Fruit fly (Drosophila melanogaster) whole organism, embryonic: ENCODE measurements around the gene Roc1b.

ENCODE experiments used
- CG10147 ChIP-seq: fragments of 200-800 bp; sonication (Bioruptor generic); optimal IDR thresholded peaks from 2 replicates; lab custom pipeline; 2019; ENCODE audit warnings: missing biosample characterization, mild to moderate bottlenecking, missing genetic modification characterization, moderate library complexity
- CG10366 ChIP-seq: fragments of 200-800 bp; sonication (Bioruptor generic); IDR thresholded peaks from 2 replicates; pipeline ENCODE4 v1.3.6; 2022; ENCODE audit warnings: missing biosample characterization, missing genetic modification characterization
- CG10543 ChIP-seq: fragments of 200-800 bp; sonication (Bioruptor generic); optimal IDR thresholded peaks from 3 replicates; lab custom pipeline; 2017; ENCODE audit warnings: missing biosample characterization, mild to moderate bottlenecking, missing genetic modification characterization, moderate library complexity
- CG12071 ChIP-seq: fragments of 200-800 bp; sonication (Bioruptor generic); optimal IDR thresholded peaks from 3 replicates; lab custom pipeline; 2018; ENCODE audit warnings: missing biosample characterization, mild to moderate bottlenecking, missing genetic modification characterization
- CG13296 ChIP-seq: fragments of 200-800 bp; sonication (Bioruptor generic); optimal IDR thresholded peaks from 3 replicates; lab custom pipeline; 2018; ENCODE audit warnings: missing biosample characterization, mild to moderate bottlenecking, missing genetic modification characterization
- CG13775 ChIP-seq: fragments of 200-800 bp; sonication (Bioruptor generic); optimal IDR thresholded peaks from 3 replicates; lab custom pipeline; 2017; ENCODE audit warnings: missing biosample characterization, mild to moderate bottlenecking, missing genetic modification characterization
- CG14441 ChIP-seq: fragments of 200-800 bp; sonication (Bioruptor generic); IDR thresholded peaks from 2 replicates; pipeline ENCODE4 v1.3.6; 2022; ENCODE audit warnings: missing biosample characterization, missing genetic modification characterization
- CG17385 ChIP-seq: fragments of 200-800 bp; sonication (Bioruptor generic); optimal IDR thresholded peaks from 3 replicates; lab custom pipeline; 2018; ENCODE audit warnings: missing biosample characterization, mild to moderate bottlenecking, missing genetic modification characterization
- CG17568 ChIP-seq: fragments of 200-800 bp; sonication (Bioruptor generic); optimal IDR thresholded peaks from 2 replicates; lab custom pipeline; 2018; ENCODE audit warnings: missing biosample characterization, mild to moderate bottlenecking, missing genetic modification characterization, moderate library complexity
- CG18011 ChIP-seq: fragments of 200-800 bp; sonication (Bioruptor generic); optimal IDR thresholded peaks from 2 replicates; lab custom pipeline; 2017; ENCODE audit warnings: missing biosample characterization, missing genetic modification characterization, mild to moderate bottlenecking, moderate library complexity, missing genotype
- CG2116 ChIP-seq: fragments of 200-800 bp; sonication (Bioruptor generic); optimal IDR thresholded peaks from 3 replicates; lab custom pipeline; 2018; ENCODE audit warnings: missing biosample characterization, mild to moderate bottlenecking, missing genetic modification characterization
- CG2678 ChIP-seq: fragments of 200-800 bp; sonication (Bioruptor generic); optimal IDR thresholded peaks from 3 replicates; lab custom pipeline; 2019; ENCODE audit warnings: missing biosample characterization, mild to moderate bottlenecking, missing genetic modification characterization, moderate library complexity
- CG34376 ChIP-seq: fragments of 200-800 bp; sonication (Bioruptor generic); optimal IDR thresholded peaks from 2 replicates; lab custom pipeline; 2018; ENCODE audit warnings: missing biosample characterization, mild to moderate bottlenecking, missing genetic modification characterization
- CG34422 ChIP-seq: fragments of 200-800 bp; sonication (Bioruptor generic); IDR thresholded peaks from 3 replicates; pipeline ENCODE4 v1.3.6; 2022; ENCODE audit warnings: missing biosample characterization, missing genetic modification characterization
- CG4820 ChIP-seq: fragments of 200-800 bp; sonication (Bioruptor generic); optimal IDR thresholded peaks from 3 replicates; lab custom pipeline; 2016; ENCODE audit warnings: missing biosample characterization, missing genetic modification characterization
- CG6175 ChIP-seq: fragments of 200-800 bp; sonication (Bioruptor generic); IDR thresholded peaks from 3 replicates; pipeline ENCODE4 v1.3.6; 2022; ENCODE audit warnings: missing biosample characterization, missing genetic modification characterization
- CG6689 ChIP-seq: fragments of 200-800 bp; sonication (Bioruptor generic); IDR thresholded peaks from 2 replicates; pipeline ENCODE4 v1.3.6; 2022; ENCODE audit warnings: missing biosample characterization, missing genetic modification characterization
- CG7963 ChIP-seq: fragments of 200-800 bp; sonication (Bioruptor generic); IDR thresholded peaks from 3 replicates; pipeline ENCODE4 v1.3.6; 2022; ENCODE audit warnings: missing biosample characterization, missing genetic modification characterization; ENCODE audit not compliant: partially characterized antibody
- CG9932 ChIP-seq: fragments of 200-800 bp; sonication (Bioruptor generic); IDR thresholded peaks from 2 replicates; pipeline ENCODE4 v1.3.6; 2022; ENCODE audit warnings: missing biosample characterization, missing genetic modification characterization
- Dbx ChIP-seq: fragments of 200-800 bp; sonication (Bioruptor generic); IDR thresholded peaks from 3 replicates; pipeline ENCODE4 v1.3.6; 2022; ENCODE audit warnings: missing biosample characterization, missing genetic modification characterization
- Deaf1 ChIP-seq: fragments of 200-800 bp; optimal IDR thresholded peaks from 3 replicates; lab custom pipeline; 2019; ENCODE audit warnings: missing biosample characterization, mild to moderate bottlenecking, missing genetic modification characterization, moderate library complexity
- Fer3 ChIP-seq: fragments of 200-800 bp; sonication (Bioruptor generic); optimal IDR thresholded peaks from 2 replicates; lab custom pipeline; 2018; ENCODE audit warnings: missing biosample characterization, mild to moderate bottlenecking, missing genetic modification characterization, moderate library complexity
- Jarid2 ChIP-seq: fragments of 200-800 bp; sonication (Bioruptor generic); optimal IDR thresholded peaks from 3 replicates; lab custom pipeline; 2017; ENCODE audit warnings: mild to moderate bottlenecking, missing biosample characterization, missing genetic modification reagents, missing genetic modification characterization
- MESR4 ChIP-seq: fragments of 200-800 bp; sonication (Bioruptor generic); optimal IDR thresholded peaks from 2 replicates; lab custom pipeline; 2018; ENCODE audit warnings: missing biosample characterization, mild to moderate bottlenecking, missing genetic modification characterization, moderate library complexity
- NFAT ChIP-seq: fragments of 200-800 bp; sonication (Bioruptor generic); IDR thresholded peaks from 2 replicates; pipeline ENCODE4 v1.3.6; 2022; ENCODE audit warnings: missing biosample characterization, missing genetic modification characterization
- Oli ChIP-seq: fragments of 200-800 bp; sonication (Bioruptor generic); optimal IDR thresholded peaks from 2 replicates; lab custom pipeline; 2018; ENCODE audit warnings: missing biosample characterization, mild to moderate bottlenecking, missing genetic modification characterization, moderate library complexity
- Pdp1 ChIP-seq, 2 experiments: fragments of 200-800 bp; sonication (Bioruptor generic); optimal IDR thresholded peaks; 3 replicates each; lab custom pipeline; 2016; ENCODE audit warnings: missing biosample characterization in 2 of 2, missing genetic modification characterization in 2 of 2, mild to moderate bottlenecking in 1 of 2, moderate library complexity in 1 of 2
- YL-1 ChIP-seq: fragments of 200-800 bp; sonication (Bioruptor generic); optimal IDR thresholded peaks from 3 replicates; lab custom pipeline; 2017; ENCODE audit warnings: missing biosample characterization, mild to moderate bottlenecking, missing genetic modification characterization
- amos ChIP-seq: fragments of 200-800 bp; sonication (Bioruptor generic); IDR thresholded peaks from 2 replicates; pipeline ENCODE4 v1.3.6; 2022; ENCODE audit warnings: missing biosample characterization, missing genetic modification characterization; ENCODE audit not compliant: partially characterized antibody
- corto ChIP-seq: fragments of 200-800 bp; sonication (Bioruptor generic); optimal IDR thresholded peaks from 2 replicates; lab custom pipeline; 2016; ENCODE audit warnings: missing biosample characterization, mild to moderate bottlenecking, missing genetic modification characterization, moderate library complexity
- en ChIP-seq: fragments of 200-800 bp; sonication (Bioruptor generic); optimal IDR thresholded peaks from 2 replicates; lab custom pipeline; 2016; ENCODE audit warnings: missing biosample characterization, missing genetic modification characterization
- exex ChIP-seq: fragments of 200-800 bp; sonication (Bioruptor generic); optimal IDR thresholded peaks from 4 replicates; lab custom pipeline; 2018; ENCODE audit warnings: missing biosample characterization, mild to moderate bottlenecking, missing genetic modification characterization, moderate library complexity
- grn ChIP-seq: fragments of 200-800 bp; sonication (Bioruptor generic); optimal IDR thresholded peaks from 3 replicates; lab custom pipeline; 2017; ENCODE audit warnings: missing biosample characterization, missing genetic modification characterization
- gsb ChIP-seq: fragments of 200-800 bp; sonication (Bioruptor generic); IDR thresholded peaks from 2 replicates; pipeline ENCODE4 v1.3.6; 2022; ENCODE audit warnings: missing biosample characterization, missing genetic modification characterization
- lab ChIP-seq: fragments of 200-800 bp; sonication (Bioruptor generic); optimal IDR thresholded peaks from 3 replicates; lab custom pipeline; 2017; ENCODE audit warnings: missing biosample characterization, missing genetic modification characterization, mild to moderate bottlenecking, moderate library complexity, missing genetic modification reagents
- mirr ChIP-seq: fragments of 200-800 bp; sonication (Bioruptor generic); optimal IDR thresholded peaks from 3 replicates; lab custom pipeline; 2018; ENCODE audit warnings: missing biosample characterization, mild to moderate bottlenecking, missing genetic modification characterization
- pan ChIP-seq, 4 experiments: fragments of >200 bp in 3 of 4; fragments of 200-800 bp in 1 of 4; sonication (Bioruptor generic) in 1 of 4; optimal IDR thresholded peaks in 3 of 4; IDR thresholded peaks in 1 of 4; 2 replicates each; pipeline versions ENCODE4 v1.3.6 to Lab custom; 2017 to 2022; ENCODE audit warnings: missing biosample characterization in 2 of 4, missing genetic modification characterization in 2 of 4, mixed read lengths in 1 of 4
- ranshi ChIP-seq: fragments of 200-800 bp; sonication (Bioruptor generic); IDR thresholded peaks from 2 replicates; pipeline ENCODE4 v1.3.6; 2022; ENCODE audit warnings: missing biosample characterization, missing genetic modification characterization
- sd ChIP-seq: fragments of 200-800 bp; sonication (Bioruptor generic); optimal IDR thresholded peaks from 3 replicates; lab custom pipeline; 2018; ENCODE audit warnings: missing biosample characterization, mild to moderate bottlenecking, missing genetic modification characterization, moderate library complexity
- sens ChIP-seq: fragments of 200-800 bp; sonication (Bioruptor generic); peaks from one replicate; lab custom pipeline; 2016; ENCODE audit warnings: missing biosample characterization, missing genetic modification characterization
- sob ChIP-seq: fragments of 200-800 bp; sonication (Bioruptor generic); IDR thresholded peaks from 2 replicates; pipeline ENCODE4 v1.3.6; 2022; ENCODE audit warnings: missing biosample characterization, missing genetic modification characterization
- sug ChIP-seq: fragments of 200-800 bp; optimal IDR thresholded peaks from 2 replicates; lab custom pipeline; 2019; ENCODE audit warnings: missing biosample characterization, mild to moderate bottlenecking, missing genetic modification characterization, moderate library complexity

Gene Roc1b

DNA sequence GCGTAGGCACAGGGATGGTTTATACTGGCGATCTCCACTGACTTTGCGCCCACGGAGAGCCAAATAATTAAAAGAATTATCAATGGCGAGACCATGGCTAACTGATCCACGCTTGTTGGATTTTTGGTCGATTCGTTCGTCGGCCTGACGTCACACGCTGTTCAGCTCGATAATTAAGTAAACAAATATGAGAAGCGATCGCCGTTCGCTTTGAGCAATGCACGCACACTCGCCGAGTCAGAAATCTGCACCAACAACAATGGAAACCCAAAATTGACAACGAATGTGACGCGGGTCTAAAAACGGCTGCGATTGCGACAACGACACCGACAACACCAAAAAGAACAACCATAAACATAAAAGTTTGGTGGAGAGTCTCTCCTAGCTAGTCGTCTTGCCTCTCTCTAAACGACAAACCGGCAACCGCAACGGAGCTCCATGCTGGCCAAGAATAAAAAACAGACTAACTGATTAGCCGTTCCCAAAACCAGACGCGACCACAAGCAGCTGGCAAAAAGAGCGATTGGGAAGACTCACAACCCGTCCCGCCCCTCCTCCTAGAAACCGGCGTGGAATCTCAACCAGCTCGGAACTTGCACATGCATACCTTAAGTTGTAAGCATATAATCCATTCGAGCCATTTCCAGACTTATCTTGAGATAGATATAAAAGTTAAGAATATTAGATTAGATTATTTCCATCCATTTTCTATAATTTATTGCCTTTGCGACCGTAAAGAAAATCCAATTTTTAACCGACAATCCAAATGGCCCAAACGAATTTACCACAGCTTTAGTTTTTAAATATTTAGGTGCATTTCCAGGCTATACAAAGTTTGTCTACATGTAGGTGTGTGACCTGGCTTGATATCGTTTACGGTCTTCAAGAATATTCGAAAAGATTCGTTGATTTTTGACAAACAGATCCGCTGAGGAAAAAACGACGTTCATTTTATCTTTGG, 25.7 kb upstream of the Roc1b start, which contains the start of gene mthl9 (continued):
- peak; percentile 60 for TF ChIP-seq Jarid2 (GFP tag; lab: Kevin White, UChicago)
- TF ChIP-seq Dbx, result 0 out of 3 replicates have a peak, but pooled peaks have one; percentile 19
- peak; percentile 10; the same call in 1 of the 2 replicates for TF ChIP-seq amos (GFP tag; lab: Robert Waterston, UW)
- TF ChIP-seq CG6689 (GFP tag; lab: Robert Waterston, UW), result no peak
- peak; percentile 94 for TF ChIP-seq CG10543 (GFP tag; lab: Kevin White, UChicago)
- no peak; the same call in 1 of the 2 replicates for TF ChIP-seq ranshi (GFP tag; lab: Robert Waterston, UW)
- peak; percentile 10 for TF ChIP-seq corto
- peak; percentile 90 for TF ChIP-seq sug (tag; lab: Kevin White, UChicago)
- no peak for TF ChIP-seq sens (GFP tag; lab: Kevin White, UChicago)
- TF ChIP-seq NFAT (GFP tag; lab: Robert Waterston, UW), result peak; percentile 30; the same call in 1 of the 2 replicates
- TF ChIP-seq CG7963 (GFP tag; lab: Robert Waterston, UW), result no peak

DNA sequence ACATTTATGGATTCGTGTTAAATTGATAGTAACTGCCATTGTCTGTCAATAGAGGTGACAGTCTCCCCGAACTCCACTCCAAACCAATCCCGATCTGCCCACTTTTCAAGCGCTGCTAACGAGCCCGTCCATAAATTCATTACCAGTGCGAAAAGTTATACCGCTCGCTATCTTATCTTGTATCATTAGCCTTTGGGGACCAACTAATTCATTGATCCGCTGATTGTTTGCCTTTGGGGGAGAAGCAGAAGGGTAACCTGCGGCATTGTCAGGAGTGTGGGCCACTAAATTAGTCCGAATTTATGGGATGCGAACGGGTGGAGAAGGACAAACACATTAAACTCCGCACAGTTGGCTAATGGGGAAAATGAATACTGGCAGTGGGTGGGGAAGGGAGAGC, 20.6 kb upstream of the Roc1b start:
- TF ChIP-seq CG13775 (GFP tag; lab: Kevin White, UChicago) (no peak), sug (tag; lab: Kevin White, UChicago) (peak; percentile 50), CG18011 (GFP tag; lab: Kevin White, UChicago) (no peak), CG17568 (GFP tag; lab: Kevin White, UChicago) (no peak), CG17385 (GFP tag; lab: Kevin White, UChicago) (no peak), exex (peak; percentile 72), Oli (no peak), grn (GFP tag; lab: Kevin White, UChicago) (peak; percentile 17), Fer3 (tag; lab: Kevin White, UChicago) (no peak), CG10147 (GFP tag; lab: Kevin White, UChicago) (no peak), lab (GFP tag; lab: Kevin White, UChicago) (peak; percentile 48)
- TF ChIP-seq, all 482 proteins: peak for 4

DNA sequence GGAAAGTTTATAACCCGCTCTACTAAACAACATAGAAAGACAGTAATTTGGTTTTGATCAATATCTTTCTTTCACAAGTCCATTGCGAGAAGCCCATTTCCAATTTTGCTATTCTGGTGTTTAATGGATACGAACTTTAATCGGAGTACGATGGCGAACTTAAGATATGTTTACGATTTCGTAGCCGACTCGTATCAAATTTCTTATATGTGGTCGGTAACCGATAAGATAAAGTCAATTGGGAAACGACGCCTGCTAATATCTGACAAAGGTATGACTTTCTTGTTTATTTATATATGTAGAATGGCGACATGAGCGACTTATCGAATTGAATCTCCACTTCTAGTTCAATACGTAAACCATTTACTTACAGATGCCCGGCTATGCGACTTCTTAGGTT, 19.7 kb upstream of the Roc1b start:
- TF ChIP-seq CG34376 (GFP tag; lab: Kevin White, UChicago) (peak; percentile 17), mirr (GFP tag; lab: Kevin White, UChicago) (peak; percentile 68), MESR4 (GFP tag; lab: Kevin White, UChicago) (no peak), exex (peak; percentile 55), grn (GFP tag; lab: Kevin White, UChicago) (peak; percentile 21), Deaf1 (tag; lab: Kevin White, UChicago) (peak; percentile 12)

DNA sequence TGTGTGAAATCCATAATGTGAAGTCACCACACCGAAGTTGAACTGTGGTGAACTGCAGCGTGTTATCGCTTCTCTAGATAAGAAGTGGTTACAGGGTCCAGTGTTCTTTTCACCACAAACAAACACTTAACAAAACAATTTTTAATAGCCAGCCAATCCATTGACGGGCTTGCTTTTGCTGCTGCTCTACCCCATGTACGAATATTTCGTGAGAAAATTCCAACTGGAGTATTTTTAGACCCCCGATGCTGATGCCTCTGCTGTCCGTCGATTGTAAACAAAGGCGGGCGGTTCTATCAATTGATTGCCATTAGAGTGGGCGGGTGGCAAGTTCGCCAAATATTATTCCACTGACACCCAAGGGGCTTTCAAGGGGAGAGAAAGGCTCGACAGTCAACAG, 18.7 kb upstream of the Roc1b start:
- TF ChIP-seq CG13296 (GFP tag; lab: Kevin White, UChicago) (no peak), CG2678 (no peak), CG12071 (GFP tag; lab: Kevin White, UChicago) (peak; percentile 2), Pdp1 (GFP tag; optimal IDR thresholded peaks at IDR 0.05; lab: Kevin White, UChicago) (peak in 1 of 2 experiments; percentile 29), gsb (no peak), NFAT (GFP tag; lab: Robert Waterston, UW) (no peak), en (GFP tag; lab: Kevin White, UChicago) (no peak), sd (peak; percentile 81), sob (GFP tag; lab: Robert Waterston, UW) (0 out of 2 replicates have a peak, but pooled peaks have one; percentile 22), CG9932 (peak; percentile 37; the same call in 1 of the 2 replicates), CG34422 (GFP tag; lab: Robert Waterston, UW) (no peak), CG2116 (GFP tag; lab: Kevin White, UChicago) (no peak), ranshi (GFP tag; lab: Robert Waterston, UW) (no peak), CG4820 (GFP tag; lab: Kevin White, UChicago) (no peak), CG14441 (0 out of 2 replicates have a peak, but pooled peaks have one; percentile 10), pan (optimal IDR thresholded peaks at IDR 0.05; lab: Kevin White, UChicago) (no peak), pan (GFP tag; optimal IDR thresholded peaks at IDR 0.05 in 1 of 2, IDR thresholded peaks at IDR 0.05 in 1 of 2) (no peak), CG10366 (peak; percentile 82), CG6175 (GFP tag; lab: Robert Waterston, UW) (no peak), YL-1 (no peak)
